Worm (Caenorhabditis elegans) whole organism, early embryonic: ENCODE measurements around the gene msp-31.
"Not testable (repeated sequence)": the region's sequence is repeated elsewhere in the genome, so short reads cannot be mapped to it uniquely, and the experiment has no call there.

Experiments
- B0310.2 ChIP-seq: sonication (generic microtip); optimal IDR thresholded peaks from 2 replicates; lab custom pipeline; 2016; ENCODE audit warnings: mild to moderate bottlenecking, missing genetic modification characterization, missing compliant biosample characterization
- F13C5.2 ChIP-seq: sonication (generic microtip); optimal IDR thresholded peaks from 2 replicates; lab custom pipeline; 2017; ENCODE audit warnings: mild to moderate bottlenecking, missing genetic modification characterization, inconsistent platforms, missing compliant biosample characterization
- aly-1 ChIP-seq: sonication (generic microtip); optimal IDR thresholded peaks from 2 replicates; lab custom pipeline; 2016; ENCODE audit warnings: missing genetic modification characterization, missing compliant biosample characterization
- ama-1 ChIP-seq: fragments of 150-350 bp; optimal IDR thresholded peaks from 2 replicates; lab custom pipeline; 2014
- ceh-13 ChIP-seq: fragments of 200-800 bp; sonication (Bioruptor generic); optimal IDR thresholded peaks from 2 replicates; lab custom pipeline; 2018; ENCODE audit warnings: mild to moderate bottlenecking, missing genetic modification characterization, missing compliant biosample characterization
- ceh-36 ChIP-seq: sonication (generic microtip); optimal IDR thresholded peaks from 2 replicates; lab custom pipeline; 2016; ENCODE audit warnings: missing genetic modification characterization, inconsistent platforms, missing compliant biosample characterization
- ets-7 ChIP-seq: sonication (generic microtip); optimal IDR thresholded peaks from 2 replicates; lab custom pipeline; 2016; ENCODE audit warnings: missing genotype, missing genetic modification characterization, missing compliant biosample characterization
- flt-1 ChIP-seq: fragments of 200-800 bp; sonication (Bioruptor generic); IDR thresholded peaks from 2 replicates; pipeline ENCODE4 v1.3.6; 2022; ENCODE audit warnings: missing genetic modification characterization, missing compliant biosample characterization
- hmbx-1 ChIP-seq: sonication (generic microtip); optimal IDR thresholded peaks from 2 replicates; lab custom pipeline; 2016; ENCODE audit warnings: mild to moderate bottlenecking, missing genetic modification characterization, missing compliant biosample characterization
- hmg-4 ChIP-seq: fragments of 200-800 bp; sonication (Bioruptor generic); optimal IDR thresholded peaks from 2 replicates; lab custom pipeline; 2018; ENCODE audit warnings: mild to moderate bottlenecking, missing genetic modification characterization, missing compliant biosample characterization
- hnd-1 ChIP-seq: sonication (generic microtip); optimal IDR thresholded peaks from 2 replicates; lab custom pipeline; 2016; ENCODE audit warnings: missing genetic modification characterization, missing compliant biosample characterization
- pes-1 ChIP-seq: fragments of 200-800 bp; sonication (Bioruptor generic); IDR thresholded peaks from 2 replicates; pipeline ENCODE4 v1.3.6; 2022; ENCODE audit warnings: missing genetic modification reagents, missing genetic modification characterization, missing compliant biosample characterization
- scrt-1 ChIP-seq: fragments of 200-800 bp; sonication (Bioruptor generic); IDR thresholded peaks from 2 replicates; pipeline ENCODE4 v1.3.6; 2022; ENCODE audit warnings: missing genetic modification characterization, missing compliant biosample characterization
- sea-1 ChIP-seq: fragments of 200-800 bp; sonication (Bioruptor generic); conservative IDR thresholded peaks from 2 replicates; pipeline ENCODE4 v1.3.6; 2022; ENCODE audit warnings: missing genetic modification characterization, missing compliant biosample characterization
- tbx-11 ChIP-seq: fragments of 200-800 bp; sonication (Bioruptor generic); IDR thresholded peaks from 2 replicates; pipeline ENCODE4 v1.3.6; 2022; ENCODE audit warnings: missing genetic modification characterization, missing compliant biosample characterization
- tbx-37 ChIP-seq: fragments of 200-800 bp; sonication (Bioruptor generic); conservative IDR thresholded peaks from 2 replicates; pipeline ENCODE4 v1.3.6; 2022; ENCODE audit warnings: missing genetic modification reagents, missing genetic modification characterization, missing compliant biosample characterization
- tra-4 ChIP-seq: sonication (generic microtip); optimal IDR thresholded peaks from 2 replicates; lab custom pipeline; 2017; ENCODE audit warnings: missing genetic modification characterization, missing compliant biosample characterization

The msp-31 gene

ce11 chrII:4916462-4916861 lies at the start of gene msp-31:
Gene msp-31 (minus strand): TSS chrII:4916562.
- TF ChIP-seq tra-4 (tag; lab: Kevin White, UChicago); hnd-1 (tag; lab: Kevin White, UChicago); scrt-1 (GFP tag; lab: Robert Waterston, UW): not testable (repeated sequence)

- TF ChIP-seq hnd-1 (tag; lab: Kevin White, UChicago), result no peak
- TF ChIP-seq tbx-37 (GFP tag; lab: Robert Waterston, UW), result no peak
- no peak for TF ChIP-seq ceh-36
- no peak for TF ChIP-seq hmbx-1
- no peak for TF ChIP-seq B0310.2
- no peak for TF ChIP-seq hmg-4 (GFP tag; lab: Kevin White, UChicago)
- no peak for TF ChIP-seq tra-4 (tag; lab: Kevin White, UChicago)
- no peak for TF ChIP-seq sea-1 (GFP tag; lab: Robert Waterston, UW)
- TF ChIP-seq ama-1 (lab: Kevin White, UChicago), result no peak
Measured at ce11 chrII:4960690-4961089, 44.3 kb upstream of the msp-31 start.

- TF ChIP-seq tbx-37 (GFP tag; lab: Robert Waterston, UW) (no peak), scrt-1 (GFP tag; lab: Robert Waterston, UW) (no peak), flt-1 (no peak), pes-1 (GFP tag; lab: Robert Waterston, UW) (no peak), ama-1 (lab: Kevin White, UChicago) (no peak), hnd-1 (tag; lab: Kevin White, UChicago) (no peak), sea-1 (GFP tag; lab: Robert Waterston, UW) (no peak), F13C5.2 (tag; lab: Kevin White, UChicago) (no peak), tra-4 (tag; lab: Kevin White, UChicago) (no peak), ets-7 (tag; lab: Kevin White, UChicago) (no peak), hmbx-1 (no peak), aly-1 (tag; lab: Kevin White, UChicago) (no peak)
Measured at ce11 chrII:4959719-4960118, 43.4 kb upstream of the msp-31 start, which contains the start of gene ulp-2. Gene ulp-2 (minus strand): TSS chrII:4959876.

ce11 chrII:4955353-4955752 lies 39.0 kb upstream of the msp-31 start, which contains the start of gene pbs-3:
Gene pbs-3 (minus strand): TSS chrII:4955427.
- TF ChIP-seq ets-7 (tag; lab: Kevin White, UChicago), result peak; percentile 3
- no peak for TF ChIP-seq hmg-4 (GFP tag; lab: Kevin White, UChicago)
- peak; percentile 54; the same call in 1 of the 2 replicates for TF ChIP-seq tbx-37 (GFP tag; lab: Robert Waterston, UW)
- no peak for TF ChIP-seq flt-1
- 0 out of 2 replicates have a peak, but pooled peaks have one; percentile 23 for TF ChIP-seq sea-1 (GFP tag; lab: Robert Waterston, UW)
- peak; percentile 16 for TF ChIP-seq F13C5.2 (tag; lab: Kevin White, UChicago)

ce11 chrII:4954099-4954959 lies 38.0 kb upstream of the msp-31 start:
- TF ChIP-seq hmg-4 (GFP tag; lab: Kevin White, UChicago) (no peak), B0310.2 (no peak), ets-7 (tag; lab: Kevin White, UChicago) (no peak), ceh-13 (GFP tag; lab: Kevin White, UChicago) (no peak), F13C5.2 (tag; lab: Kevin White, UChicago) (no peak), flt-1 (no peak), tbx-11 (GFP tag; lab: Robert Waterston, UW) (no peak), tra-4 (tag; lab: Kevin White, UChicago) (no peak), ceh-36 (no peak), hmbx-1 (no peak), pes-1 (GFP tag; lab: Robert Waterston, UW) (no peak), hnd-1 (tag; lab: Kevin White, UChicago) (no peak), ama-1 (lab: Kevin White, UChicago) (no peak), scrt-1 (GFP tag; lab: Robert Waterston, UW) (no peak), sea-1 (GFP tag; lab: Robert Waterston, UW) (no peak), tbx-37 (GFP tag; lab: Robert Waterston, UW) (no peak), aly-1 (tag; lab: Kevin White, UChicago) (no peak)

ce11 chrII:4953289-4953688 lies 36.9 kb upstream of the msp-31 start, which contains the start of gene ndx-3:
Gene ndx-3 (plus strand): TSS chrII:4953589.
- TF ChIP-seq pes-1 (GFP tag; lab: Robert Waterston, UW), result no peak
- TF ChIP-seq sea-1 (GFP tag; lab: Robert Waterston, UW), result no peak
- no peak for TF ChIP-seq hnd-1 (tag; lab: Kevin White, UChicago)
- TF ChIP-seq flt-1, result no peak
- no peak for TF ChIP-seq hmg-4 (GFP tag; lab: Kevin White, UChicago)
- TF ChIP-seq ets-7 (tag; lab: Kevin White, UChicago), result no peak
- TF ChIP-seq tra-4 (tag; lab: Kevin White, UChicago), result no peak
- TF ChIP-seq B0310.2, result no peak
- TF ChIP-seq aly-1 (tag; lab: Kevin White, UChicago), result no peak
- no peak for TF ChIP-seq F13C5.2 (tag; lab: Kevin White, UChicago)
- no peak for TF ChIP-seq tbx-11 (GFP tag; lab: Robert Waterston, UW)
- TF ChIP-seq tbx-37 (GFP tag; lab: Robert Waterston, UW), result no peak
- no peak for TF ChIP-seq ceh-36
- TF ChIP-seq ama-1 (lab: Kevin White, UChicago), result no peak
- no peak for TF ChIP-seq ceh-13 (GFP tag; lab: Kevin White, UChicago)
- no peak for TF ChIP-seq scrt-1 (GFP tag; lab: Robert Waterston, UW)
- no peak for TF ChIP-seq hmbx-1
